Fruit fly (Drosophila melanogaster): ENCODE results near the gene mab-21.

Gene mab-21

DNA sequence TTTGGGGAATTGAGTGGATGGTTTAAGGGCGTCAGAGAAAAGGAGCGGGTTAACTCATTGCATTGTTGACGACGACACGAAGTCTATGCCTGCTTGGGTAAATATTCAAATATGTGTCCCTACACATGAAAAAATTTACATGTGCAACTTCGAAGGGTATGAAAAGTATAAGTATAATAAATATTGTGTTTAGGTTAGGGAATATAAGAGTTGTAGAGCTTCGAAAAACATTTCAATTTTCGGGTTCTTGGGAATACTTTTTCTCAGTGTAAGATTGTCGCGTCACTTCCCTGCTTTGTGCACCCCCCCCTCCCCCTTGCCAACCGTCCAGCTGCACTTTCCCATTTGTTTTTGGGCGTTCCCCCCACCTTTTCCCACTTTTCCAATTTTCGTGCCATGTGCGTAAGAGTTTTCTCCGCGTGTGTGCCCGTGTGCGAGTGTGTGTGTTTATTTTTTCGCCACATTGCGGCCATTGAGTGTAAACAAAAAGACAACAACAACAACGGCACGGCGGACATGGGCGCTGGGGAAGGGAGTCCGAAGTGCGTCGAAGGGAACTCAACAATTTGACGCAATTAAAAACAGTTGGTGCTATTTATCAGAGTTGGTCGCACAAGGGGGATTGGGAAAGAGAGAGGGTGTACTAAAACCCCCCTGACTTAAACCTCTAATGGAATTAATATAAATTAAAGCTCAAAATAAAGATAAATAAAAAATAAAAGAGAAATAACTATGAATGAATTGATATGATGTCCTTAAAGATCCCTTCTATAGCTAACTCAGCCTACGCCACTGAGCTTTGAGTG lies 42.9 kb downstream of the mab-21 start (continued):
- TF ChIP-seq CG17328 (GFP tag; IDR thresholded peaks at IDR 0.05) (peak; percentile 56; the same call in 1 of the 2 replicates), ash1 (GFP tag; optimal IDR thresholded peaks at IDR 0.05) (no peak), seq (GFP tag; IDR thresholded peaks at IDR 0.05) (no peak), CG10654 (GFP tag; optimal IDR thresholded peaks at IDR 0.05) (no peak), CG13624 (GFP tag; optimal IDR thresholded peaks at IDR 0.05) (no peak), CG8924 (tag; optimal IDR thresholded peaks at IDR 0.05) (peak; percentile 69), CG8478 (optimal IDR thresholded peaks at IDR 0.05) (no peak), Mad (GFP tag; optimal IDR thresholded peaks at IDR 0.05) (no peak), CG7786 (GFP tag; optimal IDR thresholded peaks at IDR 0.05) (no peak), CG9437 (GFP tag; optimal IDR thresholded peaks at IDR 0.05) (peak; percentile 11), CG4730 (GFP tag; IDR thresholded peaks at IDR 0.05) (peak; percentile 25; the same call in 1 of the 2 replicates), ERR (GFP tag; optimal IDR thresholded peaks at IDR 0.05) (no peak), grn (GFP tag; optimal IDR thresholded peaks at IDR 0.05) (no peak), CG14667 (GFP tag; IDR thresholded peaks at IDR 0.05) (peak; percentile 45; the same call in 1 of the 2 replicates), tio (GFP tag; optimal IDR thresholded peaks at IDR 0.05) (peak; percentile 6), CG9932 (GFP tag; IDR thresholded peaks at IDR 0.05) (peak; percentile 60), nerfin-1 (tag; optimal IDR thresholded peaks at IDR 0.05) (no peak), Ets65A (GFP tag) (peak; percentile 59), pfk (GFP tag; optimal IDR thresholded peaks at IDR 0.05) (no peak), psq (GFP tag; optimal IDR thresholded peaks at IDR 0.05) (no peak), pzg (GFP tag; optimal IDR thresholded peaks at IDR 0.05) (no peak), CG3407 (GFP tag; optimal IDR thresholded peaks at IDR 0.05) (no peak), ranshi (GFP tag; IDR thresholded peaks at IDR 0.05) (peak; percentile 16; the same call in 1 of the 2 replicates), croc (GFP tag; conservative IDR thresholded peaks at IDR 0.05) (peak; percentile 49; the same call in 2 of the 3 replicates), CG6254 (GFP tag; optimal IDR thresholded peaks at IDR 0.05) (no peak), toy (GFP tag; IDR thresholded peaks at IDR 0.05) (no peak), E2f1 (GFP tag; IDR thresholded peaks at IDR 0.05) (peak; percentile 49), gro (GFP tag; optimal IDR thresholded peaks at IDR 0.05) (no peak), so (GFP tag; IDR thresholded peaks at IDR 0.05) (0 out of 3 replicates have a peak, but pooled peaks have one; percentile 9), CG14710 (tag; optimal IDR thresholded peaks at IDR 0.05) (peak; percentile 45), sc (optimal IDR thresholded peaks at IDR 0.05) (no peak), sc (GFP tag; optimal IDR thresholded peaks at IDR 0.05) (no peak), CG10366 (GFP tag; IDR thresholded peaks at IDR 0.05) (peak; percentile 8; the same call in 1 of the 2 replicates), CG6683 (GFP tag; optimal IDR thresholded peaks at IDR 0.05) (no peak), CG16779 (GFP tag; IDR thresholded peaks at IDR 0.05) (no peak), repo (GFP tag; optimal IDR thresholded peaks at IDR 0.05) (no peak), PHDP (tag; optimal IDR thresholded peaks at IDR 0.05) (peak; percentile 44), Mes4 (GFP tag; optimal IDR thresholded peaks at IDR 0.05) (no peak), Vsx1 (GFP tag; optimal IDR thresholded peaks at IDR 0.05) (no peak), Nf-YB (GFP tag; optimal IDR thresholded peaks at IDR 0.05) (no peak), sr (GFP tag; IDR thresholded peaks at IDR 0.05) (no peak), tna (GFP tag; IDR thresholded peaks at IDR 0.05; ENCODE audit: partially characterized antibody) (no peak), CG12155 (GFP tag; optimal IDR thresholded peaks at IDR 0.05) (peak; percentile 48), CG3847 (GFP tag; IDR thresholded peaks at IDR 0.05) (no peak), Doc3 (GFP tag; IDR thresholded peaks at IDR 0.05; ENCODE audit: partially characterized antibody) (no peak), prd (optimal IDR thresholded peaks at IDR 0.05) (no peak), prd (GFP tag; IDR thresholded peaks at IDR 0.05) (peak; percentile 58), slp2 (GFP tag; optimal IDR thresholded peaks at IDR 0.05) (no peak), CG2889 (GFP tag; IDR thresholded peaks at IDR 0.05) (no peak; the same call in 2 of the 3 replicates), Med (GFP tag) (peak; percentile 59), wdn (GFP tag; IDR thresholded peaks at IDR 0.05) (no peak)
